Fruit fly (Drosophila melanogaster): ENCODE data around the gene Grl36a.

- TF ChIP-seq Clk (GFP tag; optimal IDR thresholded peaks at IDR 0.05) (no peak), CG12768 (GFP tag; optimal IDR thresholded peaks at IDR 0.05) (no peak), bab1 (GFP tag; optimal IDR thresholded peaks at IDR 0.05) (no peak), CG1620 (GFP tag; optimal IDR thresholded peaks at IDR 0.05) (no peak), CG7045 (GFP tag; optimal IDR thresholded peaks at IDR 0.05) (no peak), kay (GFP tag; ENCODE audit: borderline replicate concordance) (no peak)
Measured at dm6 chr2L:17163344-17163743, 18.4 kb upstream of the Grl36a start.

All from whole organism, adult.